Worm (Caenorhabditis elegans): Measurements from ENCODE around the gene F21D5.7.

Gene F21D5.7

ce11 chrIV:8737787-8738186 is 5.7 kb downstream of the F21D5.7 start, which contains the start of gene F21D5.4:
Gene F21D5.4 (plus strand): TSS chrIV:8738087.
- TF ChIP-seq efl-1 (optimal IDR thresholded peaks at IDR 0.05), result no peak
- peak in 1 of 2 experiments; percentile 45 for TF ChIP-seq efl-1 (GFP tag; optimal IDR thresholded peaks at IDR 0.05 in 1 of 2)
- TF ChIP-seq egl-27 (tag; optimal IDR thresholded peaks at IDR 0.05), result no peak

ce11 chrIV:8737354-8737753 is 6.2 kb downstream of the F21D5.7 start:
- TF ChIP-seq nhr-85 (tag) (peak; percentile 72), lin-35 (GFP tag; optimal IDR thresholded peaks at IDR 0.05) (peak; percentile 17 to 21), swsn-7 (tag; optimal IDR thresholded peaks at IDR 0.05) (peak; percentile 4), ama-1 (optimal IDR thresholded peaks at IDR 0.05) (no peak), efl-1 (optimal IDR thresholded peaks at IDR 0.05) (peak; percentile 25 to 38), efl-1 (GFP tag; optimal IDR thresholded peaks at IDR 0.05 in 1 of 2) (no peak), lsy-2 (tag; optimal IDR thresholded peaks at IDR 0.05) (peak in 1 of 2 experiments; percentile 31), ceh-63 (GFP tag; optimal IDR thresholded peaks at IDR 0.05) (no peak)

- no peak for TF ChIP-seq dsc-1 (tag; optimal IDR thresholded peaks at IDR 0.05)
- TF ChIP-seq lin-13 (GFP tag; optimal IDR thresholded peaks at IDR 0.05), result no peak
- no peak for TF ChIP-seq pax-3 (tag; optimal IDR thresholded peaks at IDR 0.05)
- TF ChIP-seq nhr-77 (tag; optimal IDR thresholded peaks at IDR 0.05), result no peak
- no peak for TF ChIP-seq ceh-63 (GFP tag; optimal IDR thresholded peaks at IDR 0.05)
- no peak for TF ChIP-seq ets-5 (GFP tag; IDR thresholded peaks at IDR 0.05)
- peak; percentile 11 for TF ChIP-seq nhr-71 (tag; optimal IDR thresholded peaks at IDR 0.05)
- peak; percentile 43 for TF ChIP-seq pqm-1 (tag; optimal IDR thresholded peaks at IDR 0.05)
- TF ChIP-seq aly-2 (tag; optimal IDR thresholded peaks at IDR 0.05), result no peak
- no peak for TF ChIP-seq lir-3 (tag; optimal IDR thresholded peaks at IDR 0.05; ENCODE audit: poor library complexity)
- peak in 1 of 2 experiments; percentile 42 for TF ChIP-seq lin-35 (GFP tag; optimal IDR thresholded peaks at IDR 0.05)
- no peak for TF ChIP-seq dpl-1 (GFP tag; optimal IDR thresholded peaks at IDR 0.05)
- no peak for TF ChIP-seq nhr-237 (tag; optimal IDR thresholded peaks at IDR 0.05)
- no peak for TF ChIP-seq hlh-4 (tag; optimal IDR thresholded peaks at IDR 0.05)
- TF ChIP-seq elt-2 (tag; optimal IDR thresholded peaks at IDR 0.05), result peak; percentile 93
- no peak for TF ChIP-seq nhr-90 (tag; optimal IDR thresholded peaks at IDR 0.05; ENCODE audit: poor library complexity)
- TF ChIP-seq mep-1 (tag; optimal IDR thresholded peaks at IDR 0.05), result no peak
- TF ChIP-seq nhr-20 (tag; optimal IDR thresholded peaks at IDR 0.05), result no peak
- no peak for TF ChIP-seq pag-3 (tag; optimal IDR thresholded peaks at IDR 0.05; ENCODE audit: borderline replicate concordance, insufficient read depth)
- TF ChIP-seq efl-3 (GFP tag; optimal IDR thresholded peaks at IDR 0.05), result no peak
- TF ChIP-seq zip-4 (GFP tag; optimal IDR thresholded peaks at IDR 0.05), result no peak
- TF ChIP-seq xbp-1 (tag; optimal IDR thresholded peaks at IDR 0.05), result no peak
- TF ChIP-seq ztf-4 (tag; optimal IDR thresholded peaks at IDR 0.05), result no peak
- TF ChIP-seq efl-1 (optimal IDR thresholded peaks at IDR 0.05), result no peak
- no peak for TF ChIP-seq efl-1 (GFP tag; optimal IDR thresholded peaks at IDR 0.05 in 1 of 2)
- no peak for TF ChIP-seq nhr-76 (tag; optimal IDR thresholded peaks at IDR 0.05)
- no peak for TF ChIP-seq zag-1 (tag; optimal IDR thresholded peaks at IDR 0.05)
- TF ChIP-seq grh-1 (GFP tag; IDR thresholded peaks at IDR 0.05), result no peak
- no peak for TF ChIP-seq unc-30 (tag; optimal IDR thresholded peaks at IDR 0.05)
- no peak for TF ChIP-seq lin-15B (tag; optimal IDR thresholded peaks at IDR 0.05)
Observed at ce11 chrIV:8730469-8730868, 13.0 kb downstream of the F21D5.7 start, which contains the start of gene F21D5.3. Gene F21D5.3 (plus strand): TSS chrIV:8730815.

ce11 chrIV:8729636-8730035 is 13.9 kb downstream of the F21D5.7 start:
- TF ChIP-seq unc-62 (GFP tag; optimal IDR thresholded peaks at IDR 0.05), result no peak
- TF ChIP-seq ama-1 (optimal IDR thresholded peaks at IDR 0.05), result no peak
- no peak for TF ChIP-seq fkh-4 (tag; optimal IDR thresholded peaks at IDR 0.05; ENCODE audit: borderline replicate concordance)
- no peak for TF ChIP-seq hlh-4 (tag; optimal IDR thresholded peaks at IDR 0.05)
- no peak for TF ChIP-seq vab-15 (tag; optimal IDR thresholded peaks at IDR 0.05)
- no peak for TF ChIP-seq sox-4 (tag; optimal IDR thresholded peaks at IDR 0.05)
- peak in 1 of 2 experiments; percentile 0 for TF ChIP-seq lin-35 (GFP tag; optimal IDR thresholded peaks at IDR 0.05)
- no peak for TF ChIP-seq ceh-63 (GFP tag; optimal IDR thresholded peaks at IDR 0.05)
- no peak for TF ChIP-seq efl-3 (GFP tag; optimal IDR thresholded peaks at IDR 0.05)
- TF ChIP-seq lin-15B (tag; optimal IDR thresholded peaks at IDR 0.05), result no peak
- peak; percentile 86 for TF ChIP-seq elt-2 (tag; optimal IDR thresholded peaks at IDR 0.05)
- no peak for TF ChIP-seq lir-3 (tag; optimal IDR thresholded peaks at IDR 0.05; ENCODE audit: poor library complexity)

All from whole organism, L1 larva.